Worm (Caenorhabditis elegans) whole organism, L2 larva: ENCODE measurements around the gene R01H2.7.

Source experiments
- F13H6.1 ChIP-seq: sonication (generic microtip); optimal IDR thresholded peaks from 2 replicates; lab custom pipeline; 2016; ENCODE audit warnings: missing genetic modification characterization, missing compliant biosample characterization
- R02D3.7 ChIP-seq: fragments of 150-350 bp; optimal IDR thresholded peaks from 2 replicates; lab custom pipeline; 2014; ENCODE audit warnings: missing biosample characterization, missing genetic modification characterization
- aly-2 ChIP-seq: fragments of 150-350 bp; optimal IDR thresholded peaks from 2 replicates; lab custom pipeline; 2014; ENCODE audit warnings: missing biosample characterization, missing genetic modification characterization
- ama-1 ChIP-seq: fragments of 150-350 bp; optimal IDR thresholded peaks from 2 replicates; lab custom pipeline; 2018; ENCODE audit warnings: inconsistent platforms
- gmeb-1 ChIP-seq: fragments of 150-350 bp; optimal IDR thresholded peaks from 2 replicates; lab custom pipeline; 2014; ENCODE audit warnings: missing biosample characterization, missing genetic modification characterization
- lin-11 ChIP-seq: fragments of 150-350 bp; sonication (generic microtip); optimal IDR thresholded peaks from 2 replicates; lab custom pipeline; 2014; ENCODE audit warnings: missing biosample characterization, missing genetic modification characterization, inconsistent platforms, mixed read lengths
- sma-3 ChIP-seq: sonication (generic microtip); optimal IDR thresholded peaks from 2 replicates; lab custom pipeline; 2016; ENCODE audit warnings: missing genetic modification reagents, missing genetic modification characterization, missing compliant biosample characterization
- zag-1 ChIP-seq: fragments of 150-350 bp; optimal IDR thresholded peaks from 2 replicates; lab custom pipeline; 2014; ENCODE audit warnings: missing biosample characterization, missing genetic modification characterization
- ztf-11 ChIP-seq: sonication (generic microtip); optimal IDR thresholded peaks from 2 replicates; lab custom pipeline; 2017; ENCODE audit warnings: missing biosample characterization, missing genetic modification characterization

ce11 chrIII:6989900-6990299 lies 55.6 kb downstream of the R01H2.7 start, which contains the start of gene prk-1:
- TF ChIP-seq sma-3 (no peak), R02D3.7 (tag; lab: Kevin White, UChicago) (no peak), ztf-11 (tag; lab: Kevin White, UChicago) (no peak), aly-2 (no peak), gmeb-1 (tag; lab: Kevin White, UChicago) (no peak), zag-1 (no peak), F13H6.1 (tag; lab: Kevin White, UChicago) (no peak), ama-1 (lab: Kevin White, UChicago) (no peak), lin-11 (tag; lab: Kevin White, UChicago) (no peak)
